Fruit fly (Drosophila melanogaster) whole organism, embryonic: ENCODE results near the gene mal.

Experiments used
- B-H1 ChIP-seq: fragments of 200-800 bp; sonication (Bioruptor generic); IDR thresholded peaks from 3 replicates; pipeline ENCODE4 v1.3.6; 2022; ENCODE audit warnings: missing biosample characterization, missing genetic modification characterization
- Bgb ChIP-seq: fragments of 200-800 bp; sonication (Bioruptor generic); IDR thresholded peaks from 2 replicates; pipeline ENCODE4 v1.3.6; 2022; ENCODE audit warnings: missing biosample characterization, missing genetic modification characterization; ENCODE audit not compliant: partially characterized antibody
- CG10431 ChIP-seq: fragments of 200-800 bp; sonication (Bioruptor generic); optimal IDR thresholded peaks from 3 replicates; lab custom pipeline; 2018; ENCODE audit warnings: missing biosample characterization, mild to moderate bottlenecking, missing genetic modification characterization
- CG11560 ChIP-seq: fragments of 200-800 bp; sonication (Bioruptor generic); IDR thresholded peaks from 3 replicates; pipeline ENCODE4 v1.3.6; 2022; ENCODE audit warnings: missing biosample characterization, missing genetic modification characterization
- CG12104 ChIP-seq: fragments of 200-800 bp; sonication (Bioruptor generic); optimal IDR thresholded peaks from 3 replicates; lab custom pipeline; 2016; ENCODE audit warnings: missing biosample characterization, missing genetic modification characterization
- CG1602 ChIP-seq: fragments of 200-800 bp; sonication (Bioruptor generic); optimal IDR thresholded peaks from 3 replicates; lab custom pipeline; 2016; ENCODE audit warnings: missing biosample characterization, missing genetic modification characterization
- CG16779 ChIP-seq: fragments of 200-800 bp; sonication (Bioruptor generic); IDR thresholded peaks from 2 replicates; pipeline ENCODE4 v1.3.6; 2022; ENCODE audit warnings: missing biosample characterization, missing genetic modification characterization
- CG18011 ChIP-seq: fragments of 200-800 bp; sonication (Bioruptor generic); optimal IDR thresholded peaks from 2 replicates; lab custom pipeline; 2017; ENCODE audit warnings: missing biosample characterization, missing genetic modification characterization, mild to moderate bottlenecking, moderate library complexity, missing genotype
- CG2199 ChIP-seq: fragments of 200-800 bp; sonication (Bioruptor generic); IDR thresholded peaks from 3 replicates; pipeline ENCODE4 v1.3.6; 2022; ENCODE audit warnings: missing biosample characterization, missing genetic modification characterization
- CG2712 ChIP-seq: fragments of 200-800 bp; optimal IDR thresholded peaks from 3 replicates; lab custom pipeline; 2019; ENCODE audit warnings: missing biosample characterization, mild to moderate bottlenecking, missing genetic modification characterization, moderate library complexity
- CG30020 ChIP-seq: fragments of 200-800 bp; optimal IDR thresholded peaks from 2 replicates; lab custom pipeline; 2019; ENCODE audit warnings: missing biosample characterization, mild to moderate bottlenecking, missing genetic modification characterization, moderate library complexity
- CG7357 ChIP-seq: fragments of 200-800 bp; sonication (Bioruptor generic); IDR thresholded peaks from 3 replicates; pipeline ENCODE4 v1.3.6; 2022; ENCODE audit warnings: missing biosample characterization, missing genetic modification characterization
- CG7963 ChIP-seq: fragments of 200-800 bp; sonication (Bioruptor generic); IDR thresholded peaks from 3 replicates; pipeline ENCODE4 v1.3.6; 2022; ENCODE audit warnings: missing biosample characterization, missing genetic modification characterization; ENCODE audit not compliant: partially characterized antibody
- CG7987 ChIP-seq: fragments of 200-800 bp; sonication (Bioruptor generic); optimal IDR thresholded peaks from 2 replicates; lab custom pipeline; 2018; ENCODE audit warnings: missing biosample characterization, mild to moderate bottlenecking, missing genetic modification characterization, moderate library complexity
- CG8281 ChIP-seq: fragments of 200-800 bp; sonication (Bioruptor generic); optimal IDR thresholded peaks from 2 replicates; lab custom pipeline; 2018; ENCODE audit warnings: missing biosample characterization, mild to moderate bottlenecking, missing genetic modification characterization, moderate library complexity
- CTCF ChIP-seq: fragments of 200-800 bp; sonication (Bioruptor generic); optimal IDR thresholded peaks from 2 replicates; lab custom pipeline; 2017; ENCODE audit warnings: missing biosample characterization, mild to moderate bottlenecking, missing genetic modification characterization, moderate library complexity
- D19B ChIP-seq: fragments of 200-800 bp; sonication (Bioruptor generic); optimal IDR thresholded peaks from 2 replicates; lab custom pipeline; 2017; ENCODE audit warnings: missing biosample characterization, mild to moderate bottlenecking, missing genetic modification characterization
- Dll ChIP-seq: fragments of 200-800 bp; sonication (Bioruptor generic); IDR thresholded peaks from 4 replicates; pipeline ENCODE4 v1.3.6; 2022; ENCODE audit warnings: missing biosample characterization, missing genetic modification characterization; ENCODE audit not compliant: partially characterized antibody
- Doc2 ChIP-seq: fragments of 200-800 bp; sonication (Bioruptor generic); IDR thresholded peaks from 2 replicates; pipeline ENCODE4 v1.3.6; 2022; ENCODE audit warnings: missing biosample characterization, missing genetic modification characterization
- Dp ChIP-seq: fragments of 200-800 bp; sonication (Bioruptor generic); optimal IDR thresholded peaks from 2 replicates; lab custom pipeline; 2018; ENCODE audit warnings: missing biosample characterization, mild to moderate bottlenecking, missing genetic modification characterization, moderate library complexity
- Dref ChIP-seq: fragments of 200-800 bp; sonication (Bioruptor generic); IDR thresholded peaks from 2 replicates; pipeline ENCODE4 v1.3.6; 2022; ENCODE audit warnings: missing biosample characterization, missing genetic modification characterization
- E2f2 ChIP-seq: fragments of 200-800 bp; sonication (Bioruptor generic); IDR thresholded peaks from 2 replicates; pipeline ENCODE4 v1.3.6; 2022; ENCODE audit warnings: missing biosample characterization, missing genetic modification characterization
- ERR ChIP-seq: fragments of 200-800 bp; sonication (Bioruptor generic); optimal IDR thresholded peaks from 2 replicates; lab custom pipeline; 2016; ENCODE audit warnings: missing biosample characterization, missing genetic modification characterization
- Ets97D ChIP-seq: fragments of 200-800 bp; sonication (Bioruptor generic); optimal IDR thresholded peaks from 3 replicates; lab custom pipeline; 2016; ENCODE audit warnings: missing biosample characterization, missing genetic modification characterization
- HLH4C ChIP-seq: fragments of 200-800 bp; sonication (Bioruptor generic); IDR thresholded peaks from 3 replicates; pipeline ENCODE4 v1.3.6; 2022; ENCODE audit warnings: missing biosample characterization, missing genetic modification characterization; ENCODE audit not compliant: partially characterized antibody
- Mad ChIP-seq: fragments of 200-800 bp; sonication (Bioruptor generic); optimal IDR thresholded peaks from 2 replicates; lab custom pipeline; 2016; ENCODE audit warnings: missing biosample characterization, missing genetic modification characterization
- Rx ChIP-seq: fragments of 200-800 bp; sonication (Bioruptor generic); IDR thresholded peaks from 2 replicates; pipeline ENCODE4 v1.3.6; 2022; ENCODE audit warnings: missing biosample characterization, missing genetic modification characterization
- Scr ChIP-seq: fragments of 200-800 bp; sonication (Bioruptor generic); IDR thresholded peaks from 2 replicates; pipeline ENCODE4 v1.3.6; 2022; ENCODE audit warnings: missing biosample characterization, missing genetic modification characterization; ENCODE audit not compliant: partially characterized antibody
- Sry-β ChIP-seq: fragments of 200-800 bp; sonication (Bioruptor generic); optimal IDR thresholded peaks from 2 replicates; lab custom pipeline; 2018; ENCODE audit warnings: missing biosample characterization, mild to moderate bottlenecking, missing genetic modification characterization, moderate library complexity
- abd-A ChIP-seq: fragments of 200-800 bp; sonication (Bioruptor generic); optimal IDR thresholded peaks from 3 replicates; lab custom pipeline; 2019; ENCODE audit warnings: missing biosample characterization, mild to moderate bottlenecking, missing genetic modification characterization, moderate library complexity
- amos ChIP-seq: fragments of 200-800 bp; sonication (Bioruptor generic); IDR thresholded peaks from 2 replicates; pipeline ENCODE4 v1.3.6; 2022; ENCODE audit warnings: missing biosample characterization, missing genetic modification characterization; ENCODE audit not compliant: partially characterized antibody
- bbx ChIP-seq: fragments of 200-800 bp; sonication (Bioruptor generic); IDR thresholded peaks from 2 replicates; pipeline ENCODE4 v1.3.6; 2022; ENCODE audit warnings: missing biosample characterization, missing genetic modification characterization; ENCODE audit not compliant: partially characterized antibody
- dysf ChIP-seq: fragments of 200-800 bp; sonication (Bioruptor generic); IDR thresholded peaks from 3 replicates; pipeline ENCODE4 v1.3.6; 2022; ENCODE audit warnings: missing biosample characterization, missing genetic modification characterization
- eyg ChIP-seq: fragments of 200-800 bp; sonication (Bioruptor generic); optimal IDR thresholded peaks from 3 replicates; lab custom pipeline; 2016; ENCODE audit warnings: missing biosample characterization, missing genetic modification characterization
- gcm ChIP-seq: fragments of 200-800 bp; sonication (Bioruptor generic); optimal IDR thresholded peaks from 2 replicates; lab custom pipeline; 2019; ENCODE audit warnings: missing biosample characterization, mild to moderate bottlenecking, missing genetic modification characterization, moderate library complexity
- her ChIP-seq: fragments of 200-800 bp; sonication (Bioruptor generic); optimal IDR thresholded peaks from 2 replicates; lab custom pipeline; 2016; ENCODE audit warnings: missing biosample characterization, missing genetic modification characterization
- lilli ChIP-seq: fragments of 200-800 bp; sonication (Bioruptor generic); optimal IDR thresholded peaks from 3 replicates; lab custom pipeline; 2016; ENCODE audit warnings: missing biosample characterization, missing genetic modification characterization
- mld ChIP-seq: fragments of 200-800 bp; sonication (Bioruptor generic); IDR thresholded peaks from 3 replicates; pipeline ENCODE4 v1.3.6; 2022; ENCODE audit warnings: missing biosample characterization, missing genetic modification characterization; ENCODE audit not compliant: partially characterized antibody
- pum ChIP-seq: fragments of 200-800 bp; sonication (Bioruptor generic); optimal IDR thresholded peaks from 2 replicates; lab custom pipeline; 2016; ENCODE audit warnings: missing biosample characterization, missing genetic modification characterization
- pzg ChIP-seq: fragments of 200-800 bp; sonication (Bioruptor generic); optimal IDR thresholded peaks from 3 replicates; lab custom pipeline; 2018; ENCODE audit warnings: missing biosample characterization, mild to moderate bottlenecking, missing genetic modification characterization, moderate library complexity
- row ChIP-seq: fragments of 200-800 bp; sonication (Bioruptor generic); IDR thresholded peaks from 3 replicates; pipeline ENCODE4 v1.3.6; 2022; ENCODE audit warnings: missing biosample characterization, missing genetic modification characterization
- sd ChIP-seq: fragments of 200-800 bp; sonication (Bioruptor generic); optimal IDR thresholded peaks from 3 replicates; lab custom pipeline; 2018; ENCODE audit warnings: missing biosample characterization, mild to moderate bottlenecking, missing genetic modification characterization, moderate library complexity
- sens ChIP-seq: fragments of 200-800 bp; sonication (Bioruptor generic); peaks from one replicate; lab custom pipeline; 2016; ENCODE audit warnings: missing biosample characterization, missing genetic modification characterization
- stwl ChIP-seq: fragments of 200-800 bp; sonication (Bioruptor generic); optimal IDR thresholded peaks from 3 replicates; lab custom pipeline; 2018; ENCODE audit warnings: missing biosample characterization, mild to moderate bottlenecking, missing genetic modification characterization, moderate library complexity
- tgo ChIP-seq: fragments of 200-800 bp; sonication (Bioruptor generic); IDR thresholded peaks from 3 replicates; pipeline ENCODE4 v1.3.6; 2022; ENCODE audit warnings: missing biosample characterization, missing genetic modification characterization
- tna ChIP-seq: fragments of 200-800 bp; sonication (Bioruptor generic); IDR thresholded peaks from 2 replicates; pipeline ENCODE4 v1.3.6; 2022; ENCODE audit warnings: missing biosample characterization, missing genetic modification characterization; ENCODE audit not compliant: partially characterized antibody
- trh ChIP-seq: fragments of 200-800 bp; sonication (Bioruptor generic); optimal IDR thresholded peaks from 2 replicates; lab custom pipeline; 2016; ENCODE audit warnings: missing biosample characterization, missing genetic modification characterization
- vnd ChIP-seq: fragments of 200-800 bp; sonication (Bioruptor generic); IDR thresholded peaks from 3 replicates; pipeline ENCODE4 v1.3.6; 2022; ENCODE audit warnings: missing biosample characterization, missing genetic modification characterization; ENCODE audit not compliant: partially characterized antibody
- yki ChIP-seq: fragments of >200 bp; optimal IDR thresholded peaks from 3 replicates; lab custom pipeline; 2018

mal gene

DNA sequence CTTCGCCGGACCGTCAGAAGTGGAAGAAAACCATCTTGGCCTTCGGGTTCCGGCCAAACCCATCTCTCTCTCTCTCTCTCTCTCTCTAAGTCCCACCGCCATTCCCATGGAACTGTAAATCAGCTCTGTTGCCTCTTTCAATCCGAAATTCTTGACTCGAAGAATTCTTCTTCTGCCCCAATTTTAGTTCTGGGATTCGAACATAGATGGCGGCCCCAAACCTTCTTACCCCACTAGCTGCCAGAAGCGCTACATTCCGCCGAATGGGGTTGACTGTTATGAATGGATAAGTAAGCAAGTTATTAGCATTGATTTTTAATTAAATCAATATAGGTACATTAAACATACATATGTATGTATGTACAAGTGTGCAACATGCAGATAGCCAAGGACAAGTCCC is 43.6 kb upstream of the mal start:
- peak; percentile 70 for TF ChIP-seq CTCF (GFP tag; lab: Kevin White, UChicago)
- TF ChIP-seq her (GFP tag; lab: Kevin White, UChicago): no peak
- TF ChIP-seq CG1602 (GFP tag; lab: Kevin White, UChicago): no peak
- TF ChIP-seq, all 482 proteins: peak for 1

DNA sequence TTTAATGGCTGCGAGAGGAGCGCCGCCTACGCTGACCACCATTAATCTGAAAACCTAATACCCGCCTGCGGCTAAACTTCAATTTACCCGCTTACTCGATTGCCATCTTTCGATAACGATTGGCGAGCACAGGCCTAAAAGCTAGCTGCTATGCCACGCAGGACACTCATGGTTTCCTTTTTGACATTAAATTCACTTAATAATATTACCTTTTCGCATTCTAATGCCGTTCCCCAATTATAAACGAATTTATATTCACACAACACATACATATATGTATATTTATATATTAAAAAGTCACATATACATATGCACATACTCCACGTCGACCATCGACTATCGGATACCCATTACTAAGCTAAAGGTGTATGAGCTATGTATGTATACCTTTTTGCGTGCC is 39.8 kb upstream of the mal start:
- TF ChIP-seq tgo (GFP tag; lab: Robert Waterston, UW): no peak
- TF ChIP-seq Scr: peak; percentile 48
- peak; percentile 63 for TF ChIP-seq Dref (GFP tag; lab: Robert Waterston, UW)
- no peak for TF ChIP-seq Rx (GFP tag; lab: Robert Waterston, UW)
- TF ChIP-seq CG2199 (GFP tag; lab: Robert Waterston, UW): no peak
- TF ChIP-seq CG10431 (GFP tag; lab: Kevin White, UChicago): no peak
- TF ChIP-seq CG7987 (GFP tag; lab: Kevin White, UChicago): no peak
- peak; percentile 16 for TF ChIP-seq D19B (GFP tag; lab: Kevin White, UChicago)
- TF ChIP-seq yki (lab: Kevin White, UChicago): no peak
- TF ChIP-seq sens (GFP tag; lab: Kevin White, UChicago): peak; percentile 11
- no peak for TF ChIP-seq trh (GFP tag; lab: Kevin White, UChicago)
- TF ChIP-seq amos (GFP tag; lab: Robert Waterston, UW): 0 out of 2 replicates have a peak, but pooled peaks have one; percentile 41
- TF ChIP-seq Sry-β (GFP tag; lab: Kevin White, UChicago): peak; percentile 75
- peak; percentile 31; the same call in 1 of the 3 replicates for TF ChIP-seq row (GFP tag; lab: Robert Waterston, UW)
- TF ChIP-seq lilli (GFP tag; lab: Kevin White, UChicago): no peak
- TF ChIP-seq CG18011: peak; percentile 95
- peak; percentile 33 for TF ChIP-seq bbx (GFP tag; lab: Robert Waterston, UW)
- TF ChIP-seq eyg (GFP tag; lab: Kevin White, UChicago): no peak
- TF ChIP-seq dysf (GFP tag; lab: Robert Waterston, UW): no peak
- TF ChIP-seq ERR (GFP tag; lab: Kevin White, UChicago): no peak
- TF ChIP-seq HLH4C (GFP tag; lab: Robert Waterston, UW): peak; percentile 80
- TF ChIP-seq Dll (GFP tag; lab: Robert Waterston, UW): peak; percentile 30; the same call in 1 of the 4 replicates
- TF ChIP-seq gcm (GFP tag; lab: Kevin White, UChicago): no peak
- TF ChIP-seq Mad (GFP tag; lab: Kevin White, UChicago): no peak
- peak; percentile 21 for TF ChIP-seq pzg (GFP tag; lab: Kevin White, UChicago)
- peak; percentile 32 for TF ChIP-seq stwl
- peak; percentile 95 for TF ChIP-seq CG11560 (tag; lab: Robert Waterston, UW)
- no peak for TF ChIP-seq CG16779 (GFP tag; lab: Robert Waterston, UW)
- 0 out of 3 replicates have a peak, but pooled peaks have one; percentile 42 for TF ChIP-seq CG7963
- no peak for TF ChIP-seq CG12104
- TF ChIP-seq vnd (GFP tag; lab: Robert Waterston, UW): peak; percentile 58; the same call in 2 of the 3 replicates
- TF ChIP-seq B-H1 (GFP tag; lab: Robert Waterston, UW): no peak
- no peak for TF ChIP-seq CG30020 (tag; lab: Kevin White, UChicago)
- TF ChIP-seq CG8281 (tag; lab: Kevin White, UChicago): no peak
- TF ChIP-seq E2f2 (GFP tag; lab: Robert Waterston, UW): peak; percentile 78
- peak; percentile 44; the same call in 1 of the 2 replicates for TF ChIP-seq tna (GFP tag; lab: Robert Waterston, UW)
- TF ChIP-seq abd-A: no peak
- TF ChIP-seq pum (GFP tag; lab: Kevin White, UChicago): no peak
- no peak for TF ChIP-seq Doc2 (GFP tag; lab: Robert Waterston, UW)
- 0 out of 3 replicates have a peak, but pooled peaks have one; percentile 45 for TF ChIP-seq mld
- TF ChIP-seq Ets97D (GFP tag; lab: Kevin White, UChicago): no peak
- no peak for TF ChIP-seq CG7357 (GFP tag; lab: Robert Waterston, UW)
- peak; percentile 66 for TF ChIP-seq Dp
- TF ChIP-seq Bgb (GFP tag; lab: Robert Waterston, UW): peak; percentile 30; the same call in 1 of the 2 replicates
- no peak for TF ChIP-seq CG2712 (tag; lab: Kevin White, UChicago)
- TF ChIP-seq sd: no peak
